Worm (Caenorhabditis elegans) whole organism, L4 larva: Measurements from ENCODE around the gene psme-3.

Experiments used
- D1046.2 ChIP-seq: fragments of 200-800 bp; sonication (Bioruptor generic); IDR thresholded peaks from 2 replicates; pipeline ENCODE4 v1.3.6; 2022; ENCODE audit warnings: missing genetic modification characterization, missing compliant biosample characterization
- F49E8.2 ChIP-seq: sonication (generic microtip); optimal IDR thresholded peaks from 2 replicates; lab custom pipeline; 2016; ENCODE audit warnings: missing compliant biosample characterization, mild to moderate bottlenecking, missing genetic modification characterization, borderline replicate concordance
- R02D3.7 ChIP-seq: fragments of 150-350 bp; sonication (generic microtip); optimal IDR thresholded peaks from 3 replicates; lab custom pipeline; 2014; ENCODE audit warnings: missing biosample characterization, missing genetic modification characterization
- Y48G9A.11 ChIP-seq: fragments of 200-800 bp; sonication (Bioruptor generic); IDR thresholded peaks from 2 replicates; pipeline ENCODE4 v1.3.6; 2022; ENCODE audit warnings: missing genetic modification reagents, missing genetic modification characterization, missing compliant biosample characterization
- Y5F2A.4 ChIP-seq: fragments of 200-800 bp; sonication (Bioruptor generic); optimal IDR thresholded peaks from 2 replicates; lab custom pipeline; 2018; ENCODE audit warnings: mild to moderate bottlenecking, missing genetic modification characterization, missing compliant biosample characterization
- Y75B8A.6 ChIP-seq: fragments of 200-800 bp; sonication (Bioruptor generic); IDR thresholded peaks from 2 replicates; pipeline ENCODE4 v1.3.6; 2022; ENCODE audit warnings: missing genetic modification reagents, missing genetic modification characterization, missing compliant biosample characterization
- ZK546.5 ChIP-seq, 2 experiments: sonication (generic microtip); optimal IDR thresholded peaks; 2 replicates each; lab custom pipeline; 2017; ENCODE audit warnings: missing biosample characterization in 2 of 2, missing genetic modification characterization in 2 of 2
- ama-1 ChIP-seq: fragments of 150-350 bp; optimal IDR thresholded peaks from 2 replicates; lab custom pipeline; 2014; ENCODE audit warnings: inconsistent platforms, mixed read lengths
- ceh-62 ChIP-seq: sonication (generic microtip); optimal IDR thresholded peaks from 2 replicates; lab custom pipeline; 2017; ENCODE audit warnings: missing biosample characterization, missing genetic modification characterization
- ceh-82 ChIP-seq: sonication (generic microtip); optimal IDR thresholded peaks from 2 replicates; lab custom pipeline; 2017; ENCODE audit warnings: missing biosample characterization, missing genetic modification characterization
- daf-16 ChIP-seq, 3 experiments: sonication (generic microtip); optimal IDR thresholded peaks; 2 replicates each; lab custom pipeline; 2016 to 2017; ENCODE audit warnings: missing genetic modification characterization in 3 of 3, missing genetic modification reagents in 3 of 3, mild to moderate bottlenecking in 2 of 3, missing compliant biosample characterization in 2 of 3, missing biosample characterization in 1 of 3, moderate library complexity in 1 of 3
- dpl-1 ChIP-seq: fragments of 150-350 bp; optimal IDR thresholded peaks from 2 replicates; lab custom pipeline; 2014; ENCODE audit warnings: missing biosample characterization, missing genetic modification reagents, missing genetic modification characterization
- egl-27 ChIP-seq: sonication (generic microtip); optimal IDR thresholded peaks from 3 replicates; lab custom pipeline; 2017; ENCODE audit warnings: missing biosample characterization, missing genetic modification reagents, missing genetic modification characterization
- fkh-10 ChIP-seq: fragments of 150-350 bp; optimal IDR thresholded peaks from 2 replicates; lab custom pipeline; 2014; ENCODE audit warnings: missing biosample characterization, missing genetic modification reagents, missing genetic modification characterization
- fos-1 ChIP-seq: fragments of 150-350 bp; optimal IDR thresholded peaks from 2 replicates; lab custom pipeline; 2014; ENCODE audit warnings: missing biosample characterization, missing genetic modification characterization
- hlh-11 ChIP-seq: fragments of 200-800 bp; sonication (Bioruptor generic); optimal IDR thresholded peaks from 2 replicates; lab custom pipeline; 2018; ENCODE audit warnings: mild to moderate bottlenecking, missing genetic modification characterization, missing compliant biosample characterization
- lin-1 ChIP-seq: fragments of 200-800 bp; sonication (Bioruptor generic); IDR thresholded peaks from 2 replicates; pipeline ENCODE4 v1.3.6; 2022; ENCODE audit warnings: missing genetic modification reagents, missing genetic modification characterization, missing compliant biosample characterization
- lin-15B ChIP-seq: fragments of 150-350 bp; sonication (generic microtip); optimal IDR thresholded peaks from 3 replicates; lab custom pipeline; 2014; ENCODE audit warnings: missing biosample characterization, missing genetic modification characterization
- lin-29 ChIP-seq: fragments of 200-800 bp; sonication (Bioruptor generic); IDR thresholded peaks from 2 replicates; pipeline ENCODE4 v1.3.6; 2022; ENCODE audit warnings: missing genetic modification reagents, missing genetic modification characterization, missing compliant biosample characterization
- lin-38 ChIP-seq: fragments of 200-800 bp; sonication (Bioruptor generic); IDR thresholded peaks from 2 replicates; pipeline ENCODE4 v1.3.6; 2022; ENCODE audit warnings: missing genetic modification reagents, missing genetic modification characterization, missing compliant biosample characterization
- lir-3 ChIP-seq: sonication (generic microtip); optimal IDR thresholded peaks from 2 replicates; lab custom pipeline; 2016; ENCODE audit warnings: mild to moderate bottlenecking, missing genetic modification characterization, missing compliant biosample characterization
- lsy-2 ChIP-seq, 2 experiments: fragments of 150-350 bp in 1 of 2; sonication (generic microtip) in 1 of 2; optimal IDR thresholded peaks; 2 replicates each; lab custom pipeline; 2014 to 2017; ENCODE audit warnings: missing biosample characterization in 2 of 2, missing genetic modification characterization in 2 of 2
- madf-9 ChIP-seq: fragments of 200-800 bp; sonication (Bioruptor generic); conservative IDR thresholded peaks from 2 replicates; pipeline ENCODE4 v1.3.6; 2022; ENCODE audit warnings: missing genetic modification reagents, missing genetic modification characterization, missing compliant biosample characterization
- mep-1 ChIP-seq: fragments of 150-350 bp; sonication (generic microtip); optimal IDR thresholded peaks from 3 replicates; lab custom pipeline; 2014; ENCODE audit warnings: missing biosample characterization, missing genetic modification characterization
- mes-2 ChIP-seq: sonication (generic microtip); optimal IDR thresholded peaks from 2 replicates; lab custom pipeline; 2016; ENCODE audit warnings: missing genotype, mild to moderate bottlenecking, missing genetic modification characterization, missing compliant biosample characterization; ENCODE audit not compliant: poor library complexity, severe bottlenecking
- nhr-25 ChIP-seq: sonication (generic microtip); optimal IDR thresholded peaks from 2 replicates; lab custom pipeline; 2017; ENCODE audit warnings: missing genetic modification characterization, mild to moderate bottlenecking, missing compliant biosample characterization, antibody characterized with exemption, moderate library complexity, borderline replicate concordance; ENCODE audit not compliant: insufficient read depth
- nhr-77 ChIP-seq: fragments of 150-350 bp; optimal IDR thresholded peaks from 2 replicates; lab custom pipeline; 2014; ENCODE audit warnings: missing biosample characterization, missing genetic modification characterization
- php-3 ChIP-seq: fragments of 200-800 bp; sonication (Bioruptor generic); IDR thresholded peaks from 2 replicates; pipeline ENCODE4 v1.3.6; 2022; ENCODE audit warnings: missing genetic modification reagents, missing genetic modification characterization, missing compliant biosample characterization
- pqm-1 ChIP-seq: sonication (generic microtip); optimal IDR thresholded peaks from 2 replicates; lab custom pipeline; 2017; ENCODE audit warnings: missing biosample characterization, missing genetic modification characterization
- set-16 ChIP-seq: fragments of 200-800 bp; sonication (Bioruptor generic); IDR thresholded peaks from 2 replicates; pipeline ENCODE4 v1.3.6; 2022; ENCODE audit warnings: missing genetic modification reagents, missing genetic modification characterization, missing compliant biosample characterization
- tra-1 ChIP-seq: fragments of 200-800 bp; sonication (Bioruptor generic); IDR thresholded peaks from 2 replicates; pipeline ENCODE4 v1.3.6; 2022; ENCODE audit warnings: missing genetic modification reagents, missing genetic modification characterization, missing compliant biosample characterization
- unc-130 ChIP-seq: sonication (generic microtip); optimal IDR thresholded peaks from 2 replicates; lab custom pipeline; 2016; ENCODE audit warnings: missing genetic modification reagents, missing genetic modification characterization, missing compliant biosample characterization
- unc-39 ChIP-seq: sonication (generic microtip); optimal IDR thresholded peaks from 2 replicates; lab custom pipeline; 2017; ENCODE audit warnings: missing biosample characterization, missing genetic modification characterization

Gene psme-3

ce11 chrIII:11567837-11568236, at the start of gene psme-3:
Gene psme-3 (plus strand): TSS chrIII:11568137.
- TF ChIP-seq ama-1 (peak; percentile 3), lin-29 (GFP tag; lab: Robert Waterston, UW) (no peak)

DNA sequence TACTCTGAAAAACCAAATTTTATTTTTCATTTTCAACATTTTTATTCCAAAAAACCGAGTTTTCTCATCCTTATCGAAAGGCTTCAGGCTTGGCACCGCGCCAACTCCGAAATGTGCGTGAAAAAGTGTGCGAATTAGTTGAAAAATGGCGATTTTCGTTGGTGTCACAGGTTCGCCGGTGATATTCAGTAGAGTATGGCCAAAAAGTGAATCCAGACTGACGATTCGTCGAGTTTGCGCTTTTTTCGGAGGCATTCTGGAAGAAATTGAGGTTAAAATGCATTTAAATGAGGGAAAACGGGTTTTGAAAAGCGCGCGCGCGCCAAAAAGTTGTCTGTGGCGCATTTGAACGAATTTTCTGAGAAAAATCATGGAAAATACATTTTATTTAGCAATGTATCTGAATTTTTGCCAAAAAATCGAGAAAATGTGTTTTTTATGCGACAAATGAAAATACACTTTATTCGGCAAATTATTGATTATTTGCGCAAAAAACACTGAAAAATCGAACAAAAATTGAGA, 44.4 kb upstream of the psme-3 start, which contains the start of the genes Y66D12A.16 and such-1:
Gene Y66D12A.16, plus strand, starts transcription at position 51 of the 522 bp plus-strand sequence.
Gene such-1, minus strand, starts transcription at position 256 of the 522 bp plus-strand sequence.
- no peak for TF ChIP-seq fos-1
- no peak for TF ChIP-seq ceh-82 (tag; lab: Kevin White, UChicago)

DNA sequence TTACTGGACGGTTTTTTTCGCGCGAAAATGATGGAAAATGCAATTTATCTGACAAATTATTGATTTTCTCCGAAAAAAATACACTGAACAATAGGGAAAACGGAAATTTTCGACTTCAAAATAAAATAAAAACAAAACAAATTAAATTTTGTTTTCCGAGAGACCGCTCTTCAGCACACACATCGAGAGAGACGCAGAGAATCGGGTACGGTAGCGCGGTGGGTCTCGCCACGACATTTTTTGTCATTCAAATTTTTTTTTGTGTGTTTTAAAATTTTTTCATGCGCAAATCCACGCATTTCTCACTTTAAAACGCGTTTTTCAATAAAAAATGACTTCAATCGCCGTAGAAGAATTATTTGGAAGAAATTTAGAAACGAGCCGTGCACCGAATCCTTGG, 43.9 kb upstream of the psme-3 start:
- TF ChIP-seq D1046.2 (no peak), set-16 (no peak), dpl-1 (GFP tag; lab: Kevin White, UChicago) (no peak), R02D3.7 (tag; lab: Kevin White, UChicago) (no peak), ceh-62 (tag; lab: Kevin White, UChicago) (no peak), egl-27 (tag; lab: Kevin White, UChicago) (no peak), ZK546.5 (tag; optimal IDR thresholded peaks at IDR 0.05; lab: Kevin White, UChicago) (no peak), nhr-25 (tag; lab: Kevin White, UChicago) (no peak), nhr-77 (tag; lab: Kevin White, UChicago) (no peak), fkh-10 (GFP tag; lab: Kevin White, UChicago) (no peak), lin-38 (GFP tag; lab: Robert Waterston, UW) (peak; percentile 61), unc-39 (tag; lab: Kevin White, UChicago) (no peak), lin-1 (no peak), F49E8.2 (peak; percentile 70), daf-16 (GFP tag; optimal IDR thresholded peaks at IDR 0.05; lab: Kevin White, UChicago) (no peak), daf-16 (tag; optimal IDR thresholded peaks at IDR 0.05; lab: Kevin White, UChicago) (no peak), unc-130 (GFP tag; lab: Kevin White, UChicago) (peak; percentile 23), Y48G9A.11 (GFP tag; lab: Robert Waterston, UW) (peak; percentile 41; the same call in 1 of the 2 replicates), lir-3 (tag; lab: Kevin White, UChicago) (no peak), Y75B8A.6 (no peak), pqm-1 (tag; lab: Kevin White, UChicago) (no peak), tra-1 (GFP tag; lab: Robert Waterston, UW) (no peak), mep-1 (no peak), madf-9 (GFP tag; lab: Robert Waterston, UW) (no peak)

DNA sequence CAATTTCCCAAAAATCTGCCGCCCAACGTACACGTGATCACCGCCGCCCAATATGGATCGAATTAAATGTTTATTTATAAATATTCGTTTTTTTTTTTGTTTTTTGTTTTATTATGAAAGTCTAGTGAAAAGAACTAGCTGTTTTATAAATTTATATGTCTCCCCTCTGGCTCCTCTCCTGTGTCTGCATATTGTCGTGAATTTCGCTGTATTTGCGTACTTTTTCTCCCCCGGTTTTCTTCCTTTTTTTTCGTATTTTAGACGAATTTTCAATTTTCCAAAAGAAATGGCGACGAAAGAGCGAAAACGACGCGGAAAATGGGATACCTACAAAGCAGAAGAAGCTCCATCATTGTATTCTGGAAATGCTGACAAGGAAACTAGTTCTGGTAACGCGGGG, 41.5 kb upstream of the psme-3 start, which contains the start of gene xpb-1:
Gene xpb-1, plus strand, starts transcription at position 262 of the 400 bp plus-strand sequence.
- TF ChIP-seq lin-15B (tag; lab: Kevin White, UChicago), result no peak
- peak; percentile 35; the same call in 1 of the 2 replicates for TF ChIP-seq lin-38 (GFP tag; lab: Robert Waterston, UW)
- TF ChIP-seq Y5F2A.4 (GFP tag; lab: Kevin White, UChicago), result no peak
- no peak for TF ChIP-seq hlh-11 (tag; lab: Kevin White, UChicago)
- TF ChIP-seq lsy-2 (tag; optimal IDR thresholded peaks at IDR 0.05; lab: Kevin White, UChicago), result peak in 1 of 2 experiments; percentile 22
- TF ChIP-seq dpl-1 (GFP tag; lab: Kevin White, UChicago), result peak; percentile 36
- TF ChIP-seq mes-2, result peak; percentile 41
- TF ChIP-seq, all 104 proteins: peak for 4

ce11 chrIII:11534624-11535079, 33.3 kb upstream of the psme-3 start, which contains the start of gene nrps-1:
Gene nrps-1 (plus strand): TSS chrIII:11534674.
- 0 out of 2 replicates have a peak, but pooled peaks have one; percentile 12 for TF ChIP-seq php-3 (GFP tag; lab: Robert Waterston, UW)
- no peak for TF ChIP-seq fkh-10 (GFP tag; lab: Kevin White, UChicago)
